Fruit fly (Drosophila melanogaster) whole organism, pupa: Measurements from ENCODE around the gene bru1.
A peak's percentile ranks its signal among the peaks of the same experiment; 100 is the strongest.

ENCODE experiments used
- CG10348 ChIP-seq: fragments of 200-800 bp; sonication (Bioruptor generic); IDR thresholded peaks from 2 replicates; pipeline ENCODE4 v1.3.6; 2022; ENCODE audit warnings: missing biosample characterization, missing genetic modification characterization
- CG12605 ChIP-seq: fragments of 200-800 bp; sonication (Bioruptor generic); IDR thresholded peaks from 2 replicates; pipeline ENCODE4 v1.3.6; 2022; ENCODE audit warnings: missing biosample characterization, missing genetic modification characterization
- CG13204 ChIP-seq: fragments of 200-800 bp; sonication (Bioruptor generic); optimal IDR thresholded peaks from 2 replicates; lab custom pipeline; 2018; ENCODE audit warnings: missing biosample characterization, mild to moderate bottlenecking, missing genetic modification characterization, moderate library complexity
- CG14655 ChIP-seq: fragments of 200-800 bp; sonication (Bioruptor generic); optimal IDR thresholded peaks from 3 replicates; lab custom pipeline; 2017; ENCODE audit warnings: mild to moderate bottlenecking, missing biosample characterization, missing genetic modification reagents, missing genetic modification characterization
- CG15710 ChIP-seq: fragments of 200-800 bp; sonication (Bioruptor generic); optimal IDR thresholded peaks from 2 replicates; lab custom pipeline; 2018; ENCODE audit warnings: missing biosample characterization, mild to moderate bottlenecking, missing genetic modification characterization, moderate library complexity
- CG17806 ChIP-seq: fragments of 200-800 bp; sonication (Bioruptor generic); optimal IDR thresholded peaks from 2 replicates; lab custom pipeline; 2018; ENCODE audit warnings: missing biosample characterization, mild to moderate bottlenecking, missing genetic modification characterization, moderate library complexity
- CG32121 ChIP-seq: fragments of 200-800 bp; sonication (Bioruptor generic); IDR thresholded peaks from 2 replicates; pipeline ENCODE4 v1.3.6; 2022; ENCODE audit warnings: missing biosample characterization, missing genetic modification characterization
- CG34367 ChIP-seq: fragments of 200-800 bp; sonication (Bioruptor generic); optimal IDR thresholded peaks from 2 replicates; lab custom pipeline; 2018; ENCODE audit warnings: missing biosample characterization, mild to moderate bottlenecking, missing genetic modification characterization
- CG4496 ChIP-seq: fragments of 200-800 bp; sonication (Bioruptor generic); IDR thresholded peaks from 3 replicates; pipeline ENCODE4 v1.3.6; 2022; ENCODE audit warnings: missing biosample characterization, missing genetic modification characterization
- CG8159 ChIP-seq: fragments of 200-800 bp; sonication (Bioruptor generic); optimal IDR thresholded peaks from 3 replicates; lab custom pipeline; 2018; ENCODE audit warnings: missing biosample characterization, mild to moderate bottlenecking, missing genetic modification characterization, moderate library complexity
- CG8301 ChIP-seq: fragments of 200-800 bp; sonication (Bioruptor generic); optimal IDR thresholded peaks from 2 replicates; lab custom pipeline; 2018; ENCODE audit warnings: missing biosample characterization, mild to moderate bottlenecking, missing genetic modification characterization
- CG9948 ChIP-seq: fragments of 200-800 bp; sonication (Bioruptor generic); optimal IDR thresholded peaks from 2 replicates; lab custom pipeline; 2018; ENCODE audit warnings: missing biosample characterization, mild to moderate bottlenecking, missing genetic modification characterization, moderate library complexity
- D1 ChIP-seq: fragments of 200-800 bp; sonication (Bioruptor generic); optimal IDR thresholded peaks from 2 replicates; lab custom pipeline; 2018; ENCODE audit warnings: missing biosample characterization, mild to moderate bottlenecking, missing genetic modification characterization, moderate library complexity
- EcR ChIP-seq: fragments of 200-800 bp; sonication (Bioruptor generic); optimal IDR thresholded peaks from 3 replicates; lab custom pipeline; 2019; ENCODE audit warnings: missing biosample characterization, missing genetic modification characterization, mild to moderate bottlenecking, moderate library complexity, missing genetic modification reagents
- Ets98B ChIP-seq: fragments of 200-800 bp; sonication (Bioruptor generic); IDR thresholded peaks from 2 replicates; pipeline ENCODE4 v1.3.6; 2022; ENCODE audit warnings: missing biosample characterization, missing genetic modification characterization
- Pif1A ChIP-seq: fragments of 200-800 bp; sonication (Bioruptor generic); optimal IDR thresholded peaks from 3 replicates; lab custom pipeline; 2016; ENCODE audit warnings: missing biosample characterization, missing genetic modification characterization
- Pif1B ChIP-seq: fragments of 200-800 bp; sonication (Bioruptor generic); optimal IDR thresholded peaks from 3 replicates; lab custom pipeline; 2016; ENCODE audit warnings: missing biosample characterization, missing genetic modification characterization
- Snoo ChIP-seq: fragments of 200-800 bp; sonication (Bioruptor generic); optimal IDR thresholded peaks from 3 replicates; lab custom pipeline; 2017; ENCODE audit warnings: missing biosample characterization, mild to moderate bottlenecking, missing genetic modification characterization, inconsistent platforms
- fd96Ca ChIP-seq: fragments of 200-800 bp; sonication (Bioruptor generic); IDR thresholded peaks from 3 replicates; pipeline ENCODE4 v1.3.6; 2022; ENCODE audit warnings: missing biosample characterization, missing genetic modification characterization
- gl ChIP-seq: fragments of 200-800 bp; sonication (Bioruptor generic); optimal IDR thresholded peaks from 2 replicates; lab custom pipeline; 2018; ENCODE audit warnings: missing biosample characterization, mild to moderate bottlenecking, missing genetic modification characterization
- rn ChIP-seq: fragments of 200-800 bp; sonication (Bioruptor generic); IDR thresholded peaks from 2 replicates; pipeline ENCODE4 v1.3.6; 2022; ENCODE audit warnings: missing biosample characterization, missing genetic modification characterization

bru1 gene

DNA sequence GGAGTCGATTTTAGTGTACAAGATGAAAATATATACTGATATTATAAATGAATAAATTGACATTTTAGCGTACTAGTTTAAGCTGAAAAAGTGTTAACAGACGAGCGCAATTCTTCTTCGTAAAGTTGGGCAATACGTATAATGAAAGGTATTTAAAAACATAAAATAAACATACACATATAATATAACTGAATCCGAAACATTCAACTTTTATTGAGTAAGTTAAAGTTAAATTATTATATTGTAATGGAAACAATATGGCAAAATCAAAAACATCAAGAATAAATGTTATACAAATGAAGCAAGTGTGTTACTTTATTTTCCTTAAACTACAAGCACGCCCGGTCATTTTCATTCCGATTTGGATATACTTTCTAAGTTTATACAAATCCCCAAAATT is 4.6 kb upstream of the bru1 start, which contains the start of gene CG17217:
Gene CG17217 (plus strand): TSS at position 301 of the 400 bp plus-strand sequence.
- no peak for TF ChIP-seq rn (GFP tag; lab: Robert Waterston, UW)
- TF ChIP-seq D1 (tag; lab: Kevin White, UChicago): no peak
- no peak for TF ChIP-seq CG13204 (GFP tag; lab: Kevin White, UChicago)
- TF ChIP-seq CG34367 (tag; lab: Kevin White, UChicago): no peak
- no peak for TF ChIP-seq Pif1A
- TF ChIP-seq Ets98B (GFP tag; lab: Robert Waterston, UW): no peak
- TF ChIP-seq Snoo: no peak
- no peak for TF ChIP-seq Pif1B
- no peak for TF ChIP-seq CG15710 (tag; lab: Kevin White, UChicago)
- no peak for TF ChIP-seq CG9948 (tag; lab: Kevin White, UChicago)

DNA sequence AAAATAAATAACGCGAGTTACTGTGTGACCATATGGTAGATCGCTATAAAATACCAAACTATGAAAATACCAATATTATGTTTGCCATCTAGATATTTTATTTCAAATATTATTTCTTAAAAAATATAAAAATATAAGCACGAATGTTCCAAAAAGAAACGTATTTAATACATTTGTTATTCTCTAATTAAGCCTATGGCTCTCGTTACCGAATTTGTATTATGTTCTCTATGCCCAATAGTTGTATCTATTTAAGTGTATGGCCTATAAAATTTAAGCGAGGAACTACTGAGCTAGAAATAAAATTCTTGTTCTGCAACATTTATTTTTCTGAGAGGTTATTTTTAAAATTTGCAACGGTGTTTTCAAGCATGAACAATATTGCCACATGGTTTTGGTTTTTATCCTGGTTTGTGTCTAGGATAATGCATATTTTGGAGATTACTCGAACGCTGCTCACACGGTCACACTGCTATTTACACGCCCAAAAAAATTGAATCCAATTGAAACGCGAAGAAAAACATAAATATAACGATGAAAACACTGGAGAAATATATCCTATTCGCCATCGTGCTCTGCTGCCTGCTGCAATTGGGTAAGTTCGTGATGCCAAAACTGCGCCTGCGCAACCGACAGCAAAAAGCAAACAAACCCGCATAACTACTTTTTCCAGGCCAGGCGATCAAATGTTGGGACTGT is 2.1 kb upstream of the bru1 start, which contains the start of the genes CG6583 and crok:
Gene CG6583 (minus strand): TSS at position 51 of the 699 bp plus-strand sequence.
Gene crok (plus strand): TSS at position 446 of the 699 bp plus-strand sequence.
- TF ChIP-seq EcR (GFP tag; lab: Kevin White, UChicago) (no peak), CG8159 (no peak), Snoo (no peak), CG12605 (GFP tag; lab: Robert Waterston, UW) (no peak), CG8301 (tag; lab: Kevin White, UChicago) (no peak), D1 (tag; lab: Kevin White, UChicago) (no peak), CG14655 (GFP tag; lab: Kevin White, UChicago) (no peak), gl (tag; lab: Kevin White, UChicago) (no peak), CG32121 (GFP tag; lab: Robert Waterston, UW) (no peak), CG17806 (tag; lab: Kevin White, UChicago) (no peak), Pif1A (no peak), Pif1B (no peak), Ets98B (GFP tag; lab: Robert Waterston, UW) (no peak), fd96Ca (GFP tag; lab: Robert Waterston, UW) (no peak)
- TF ChIP-seq, all 21 proteins: peak for 0

DNA sequence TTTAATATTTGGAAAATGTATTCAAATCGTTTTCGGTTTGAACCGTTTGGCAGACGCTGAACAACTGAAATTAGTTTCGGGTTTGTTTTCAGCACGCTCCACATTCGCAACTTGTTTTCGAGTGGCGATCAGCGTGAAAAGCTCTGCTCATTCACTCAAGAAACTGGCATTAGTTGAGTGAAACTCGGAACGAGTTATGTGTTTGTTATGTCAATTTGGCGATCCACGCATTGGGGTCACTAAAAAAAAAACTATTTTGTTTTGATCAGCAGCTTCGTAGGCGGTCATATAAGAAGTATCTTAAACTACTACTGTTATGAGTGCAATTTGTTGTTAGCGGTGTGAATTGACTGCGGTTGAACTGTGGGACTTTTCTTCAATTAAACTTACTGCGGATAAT is 2.8 kb downstream of the bru1 start, which contains the start of gene atilla:
Gene atilla (minus strand): TSS at position 266 of the 400 bp plus-strand sequence.
- TF ChIP-seq CG34367 (tag; lab: Kevin White, UChicago) (no peak), CG13204 (GFP tag; lab: Kevin White, UChicago) (no peak), CG32121 (GFP tag; lab: Robert Waterston, UW) (no peak), CG9948 (tag; lab: Kevin White, UChicago) (no peak), Snoo (no peak), D1 (tag; lab: Kevin White, UChicago) (no peak), gl (tag; lab: Kevin White, UChicago) (no peak), CG15710 (tag; lab: Kevin White, UChicago) (no peak)
- TF ChIP-seq, all 21 proteins: peak for 0

DNA sequence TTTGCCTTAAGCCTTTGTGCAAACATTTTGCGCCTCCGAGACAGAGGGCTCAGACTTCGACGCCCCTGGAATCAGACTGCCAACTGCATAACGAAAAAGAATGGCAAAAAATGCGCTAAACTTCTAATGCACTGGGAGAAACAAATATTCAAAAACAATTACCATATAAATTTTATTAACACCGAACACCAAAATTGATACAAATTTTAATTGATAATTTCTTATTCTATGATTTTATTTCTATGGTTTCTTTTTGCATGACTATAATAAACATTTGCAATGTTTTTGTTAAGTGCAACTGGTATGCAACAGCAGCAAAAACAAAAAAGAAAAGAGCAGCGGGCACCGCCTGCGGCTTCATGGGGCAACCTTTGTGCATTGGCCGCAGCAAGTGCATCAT is 18.2 kb downstream of the bru1 start:
- TF ChIP-seq CG15710 (tag; lab: Kevin White, UChicago) (peak; percentile 59), fd96Ca (GFP tag; lab: Robert Waterston, UW) (no peak), rn (GFP tag; lab: Robert Waterston, UW) (no peak), Pif1A (peak; percentile 11), D1 (tag; lab: Kevin White, UChicago) (no peak), gl (tag; lab: Kevin White, UChicago) (no peak), CG32121 (GFP tag; lab: Robert Waterston, UW) (no peak), CG34367 (tag; lab: Kevin White, UChicago) (peak; percentile 47), CG10348 (no peak), EcR (GFP tag; lab: Kevin White, UChicago) (no peak), CG9948 (tag; lab: Kevin White, UChicago) (peak; percentile 59), CG8301 (tag; lab: Kevin White, UChicago) (no peak), CG8159 (peak; percentile 65), CG13204 (GFP tag; lab: Kevin White, UChicago) (no peak), CG12605 (GFP tag; lab: Robert Waterston, UW) (no peak), CG17806 (tag; lab: Kevin White, UChicago) (peak; percentile 54), CG4496 (no peak), CG14655 (GFP tag; lab: Kevin White, UChicago) (peak; percentile 34)

DNA sequence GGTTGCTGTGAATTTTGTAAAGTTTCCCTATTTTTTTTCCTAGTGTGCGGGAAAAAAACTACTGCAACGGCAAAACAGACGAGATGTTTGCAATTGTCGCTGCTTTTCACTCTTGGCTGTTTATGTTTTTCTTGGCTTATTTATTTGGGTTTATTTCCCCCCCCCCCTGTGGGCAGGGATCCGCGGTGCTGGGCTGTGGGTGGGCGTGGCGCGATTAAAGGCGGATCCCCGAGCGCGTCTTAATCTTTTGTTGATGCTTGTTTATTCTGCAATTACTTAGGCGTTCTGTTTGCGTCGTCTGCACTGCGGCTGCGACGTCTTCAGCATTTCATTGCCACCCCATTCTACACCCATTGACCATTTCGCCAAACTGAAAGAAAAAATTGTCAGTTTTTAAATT is 20.1 kb downstream of the bru1 start:
- TF ChIP-seq fd96Ca (GFP tag; lab: Robert Waterston, UW): peak; percentile 39; the same call in 1 of the 3 replicates
- no peak for TF ChIP-seq CG17806 (tag; lab: Kevin White, UChicago)
- TF ChIP-seq CG4496: peak; percentile 28; the same call in 1 of the 3 replicates

DNA sequence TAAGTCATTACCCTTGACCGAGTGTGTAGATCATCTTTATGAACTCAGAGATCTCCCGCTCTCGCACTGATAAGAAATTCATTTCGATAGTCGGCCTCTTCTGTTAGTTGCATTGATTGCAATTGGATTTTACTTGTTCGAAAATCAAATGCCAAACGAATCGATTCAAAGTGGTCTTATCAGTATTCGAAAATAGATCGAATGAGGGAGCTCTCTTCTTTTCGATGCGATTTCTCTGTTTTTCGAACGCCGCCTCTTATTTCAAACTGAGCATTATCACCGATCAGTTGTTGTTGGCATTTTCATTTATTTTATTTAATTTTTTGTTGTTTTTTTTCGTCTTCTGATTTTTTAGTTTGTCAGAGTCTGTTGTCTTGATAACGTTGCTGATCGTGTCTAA is 26.2 kb downstream of the bru1 start:
- no peak for TF ChIP-seq CG4496
- no peak for TF ChIP-seq CG34367 (tag; lab: Kevin White, UChicago)
- no peak for TF ChIP-seq gl (tag; lab: Kevin White, UChicago)
- no peak for TF ChIP-seq Pif1B
- TF ChIP-seq CG15710 (tag; lab: Kevin White, UChicago): no peak
- no peak for TF ChIP-seq CG9948 (tag; lab: Kevin White, UChicago)
- TF ChIP-seq fd96Ca (GFP tag; lab: Robert Waterston, UW): no peak
- no peak for TF ChIP-seq D1 (tag; lab: Kevin White, UChicago)
- TF ChIP-seq Pif1A: no peak
- TF ChIP-seq CG14655 (GFP tag; lab: Kevin White, UChicago): no peak
- TF ChIP-seq Snoo: no peak
- no peak for TF ChIP-seq CG12605 (GFP tag; lab: Robert Waterston, UW)
- TF ChIP-seq Ets98B (GFP tag; lab: Robert Waterston, UW): no peak
- no peak for TF ChIP-seq EcR (GFP tag; lab: Kevin White, UChicago)
- TF ChIP-seq CG8159: no peak
- no peak for TF ChIP-seq CG17806 (tag; lab: Kevin White, UChicago)
- TF ChIP-seq CG10348: no peak
- no peak for TF ChIP-seq CG32121 (GFP tag; lab: Robert Waterston, UW)
- TF ChIP-seq CG8301 (tag; lab: Kevin White, UChicago): no peak
